Fruit fly (Drosophila melanogaster): Measurements from ENCODE around the gene pigeon.

dm6 chr2L:19182710-19183109 lies 3.1 kb upstream of the pigeon start, which contains the start of gene CG42688:
- no peak for TF ChIP-seq Hr39 (optimal IDR thresholded peaks at IDR 0.05)
- TF ChIP-seq stwl (tag; optimal IDR thresholded peaks at IDR 0.05): no peak
- no peak for TF ChIP-seq ttk (GFP tag; IDR thresholded peaks at IDR 0.05)
- TF ChIP-seq CG3838 (GFP tag; optimal IDR thresholded peaks at IDR 0.05): no peak
- TF ChIP-seq Dbx (GFP tag; IDR thresholded peaks at IDR 0.05): no peak
- TF ChIP-seq kay (GFP tag; optimal IDR thresholded peaks at IDR 0.05): no peak
- TF ChIP-seq CG17802 (tag; optimal IDR thresholded peaks at IDR 0.05): no peak
